Worm (Caenorhabditis elegans) whole organism, young adult: ENCODE data around the gene pph-4.1.
A peak's percentile ranks its signal among the peaks of the same experiment; 100 is the strongest.

Experiments used
- B0019.2 ChIP-seq: fragments of 200-800 bp; sonication (Bioruptor generic); conservative IDR thresholded peaks from 2 replicates; pipeline ENCODE4 v1.3.6; 2022; ENCODE audit warnings: missing genetic modification reagents, missing genetic modification characterization, missing compliant biosample characterization
- B0035.1 ChIP-seq: sonication (generic microtip); optimal IDR thresholded peaks from 2 replicates; lab custom pipeline; 2016; ENCODE audit warnings: missing genetic modification characterization, mild to moderate bottlenecking, missing compliant biosample characterization, missing genotype, missing genetic modification reagents
- D2030.7 ChIP-seq: fragments of 200-800 bp; sonication (Bioruptor generic); IDR thresholded peaks from 2 replicates; pipeline ENCODE4 v1.3.6; 2022; ENCODE audit warnings: missing genetic modification reagents, missing genetic modification characterization, missing compliant biosample characterization
- F10E7.11 ChIP-seq: sonication (generic microtip); optimal IDR thresholded peaks from 2 replicates; lab custom pipeline; 2017; ENCODE audit warnings: mild to moderate bottlenecking, missing genetic modification characterization, moderate library complexity, missing compliant biosample characterization
- F23B12.7 ChIP-seq: sonication (generic microtip); optimal IDR thresholded peaks from 2 replicates; lab custom pipeline; 2017; ENCODE audit warnings: missing genetic modification characterization, mild to moderate bottlenecking, missing compliant biosample characterization, antibody characterized with exemption, moderate library complexity; ENCODE audit not compliant: insufficient read depth
- F37B4.10 ChIP-seq: fragments of 200-800 bp; sonication (Bioruptor generic); IDR thresholded peaks from 2 replicates; pipeline ENCODE4 v1.3.6; 2022; ENCODE audit warnings: missing genetic modification characterization, missing compliant biosample characterization
- K12H6.12 ChIP-seq: fragments of 200-800 bp; sonication (Bioruptor generic); optimal IDR thresholded peaks from 2 replicates; lab custom pipeline; 2018; ENCODE audit warnings: mild to moderate bottlenecking, missing genetic modification characterization, missing compliant biosample characterization
- T07F8.4 ChIP-seq: sonication (generic microtip); optimal IDR thresholded peaks from 2 replicates; lab custom pipeline; 2016; ENCODE audit warnings: mild to moderate bottlenecking, missing genetic modification characterization, moderate library complexity, missing compliant biosample characterization
- Y53F4B.3 ChIP-seq: fragments of 200-800 bp; sonication (Bioruptor generic); IDR thresholded peaks from 2 replicates; pipeline ENCODE4 v1.3.6; 2022; ENCODE audit warnings: missing genetic modification reagents, missing genetic modification characterization, missing compliant biosample characterization
- Y53G8AR.9 ChIP-seq: fragments of 200-800 bp; sonication (Bioruptor generic); conservative IDR thresholded peaks from 2 replicates; pipeline ENCODE4 v1.3.6; 2022; ENCODE audit warnings: missing genetic modification reagents, missing genetic modification characterization, missing compliant biosample characterization
- Y56A3A.18 ChIP-seq: fragments of 200-800 bp; sonication (Bioruptor generic); IDR thresholded peaks from 2 replicates; pipeline ENCODE4 v1.3.6; 2022; ENCODE audit warnings: missing genetic modification reagents, missing genetic modification characterization, missing compliant biosample characterization
- Y79H2A.3 ChIP-seq: fragments of 200-800 bp; sonication (Bioruptor generic); conservative IDR thresholded peaks from 2 replicates; pipeline ENCODE4 v1.3.6; 2022; ENCODE audit warnings: missing genetic modification reagents, missing genetic modification characterization, missing compliant biosample characterization
- ZK185.1 ChIP-seq: sonication (generic microtip); optimal IDR thresholded peaks from 2 replicates; lab custom pipeline; 2016; ENCODE audit warnings: mild to moderate bottlenecking, missing genetic modification characterization, missing compliant biosample characterization; ENCODE audit not compliant: poor library complexity, severe bottlenecking
- athp-1 ChIP-seq: sonication (generic microtip); optimal IDR thresholded peaks from 2 replicates; lab custom pipeline; 2017; ENCODE audit warnings: mild to moderate bottlenecking, missing genetic modification characterization, missing compliant biosample characterization
- attf-6 ChIP-seq: fragments of 200-800 bp; sonication (Bioruptor generic); IDR thresholded peaks from 2 replicates; pipeline ENCODE4 v1.3.6; 2022; ENCODE audit warnings: missing genetic modification reagents, missing genetic modification characterization, missing compliant biosample characterization
- ccch-3 ChIP-seq: fragments of 200-800 bp; sonication (Bioruptor generic); optimal IDR thresholded peaks from 2 replicates; lab custom pipeline; 2018; ENCODE audit warnings: mild to moderate bottlenecking, missing genetic modification characterization, missing compliant biosample characterization
- cebp-2 ChIP-seq: fragments of 200-800 bp; sonication (Bioruptor generic); IDR thresholded peaks from 2 replicates; pipeline ENCODE4 v1.3.6; 2022; ENCODE audit warnings: missing genetic modification characterization, missing compliant biosample characterization
- ceh-100 ChIP-seq: fragments of 200-800 bp; sonication (Bioruptor generic); IDR thresholded peaks from 2 replicates; pipeline ENCODE4 v1.3.6; 2022; ENCODE audit warnings: missing genetic modification reagents, missing genetic modification characterization, missing compliant biosample characterization
- ceh-27 ChIP-seq: fragments of 200-800 bp; sonication (Bioruptor generic); optimal IDR thresholded peaks from 2 replicates; lab custom pipeline; 2018; ENCODE audit warnings: mild to moderate bottlenecking, missing genetic modification characterization, moderate library complexity, missing compliant biosample characterization
- ceh-40 ChIP-seq: fragments of 200-800 bp; sonication (Bioruptor generic); IDR thresholded peaks from 2 replicates; pipeline ENCODE4 v1.3.6; 2022; ENCODE audit warnings: missing genetic modification characterization, missing compliant biosample characterization
- ceh-58 ChIP-seq: fragments of 200-800 bp; sonication (Bioruptor generic); IDR thresholded peaks from 2 replicates; pipeline ENCODE4 v1.3.6; 2022; ENCODE audit warnings: missing genetic modification characterization, missing compliant biosample characterization
- ceh-91 ChIP-seq: fragments of 200-800 bp; sonication (Bioruptor generic); IDR thresholded peaks from 2 replicates; pipeline ENCODE4 v1.3.6; 2022; ENCODE audit warnings: missing genetic modification reagents, missing genetic modification characterization, missing compliant biosample characterization
- egl-18 ChIP-seq: fragments of 200-800 bp; sonication (Bioruptor generic); IDR thresholded peaks from 2 replicates; pipeline ENCODE4 v1.3.6; 2022; ENCODE audit warnings: missing genetic modification reagents, missing genetic modification characterization, missing compliant biosample characterization
- ekl-4 ChIP-seq: fragments of 200-800 bp; sonication (Bioruptor generic); IDR thresholded peaks from 2 replicates; pipeline ENCODE4 v1.3.6; 2022; ENCODE audit warnings: missing genetic modification reagents, missing genetic modification characterization, missing compliant biosample characterization
- him-1 ChIP-seq: sonication (generic microtip); optimal IDR thresholded peaks from 2 replicates; lab custom pipeline; 2016; ENCODE audit warnings: missing genotype, missing genetic modification reagents, missing genetic modification characterization, missing compliant biosample characterization
- hlh-26 ChIP-seq: fragments of 200-800 bp; sonication (Bioruptor generic); conservative IDR thresholded peaks from 2 replicates; pipeline ENCODE4 v1.3.6; 2022; ENCODE audit warnings: missing genetic modification reagents, missing genetic modification characterization, missing compliant biosample characterization
- hmg-20 ChIP-seq: fragments of 200-800 bp; sonication (Bioruptor generic); IDR thresholded peaks from 2 replicates; pipeline ENCODE4 v1.3.6; 2022; ENCODE audit warnings: missing genetic modification reagents, missing genetic modification characterization, missing compliant biosample characterization
- hrde-1 ChIP-seq: sonication (generic microtip); optimal IDR thresholded peaks from 2 replicates; lab custom pipeline; 2016; ENCODE audit warnings: missing genetic modification characterization, mild to moderate bottlenecking, missing compliant biosample characterization, moderate library complexity, missing genotype, missing genetic modification reagents, borderline replicate concordance
- hsf-1 ChIP-seq: fragments of 200-800 bp; sonication (Bioruptor generic); IDR thresholded peaks from 2 replicates; pipeline ENCODE4 v1.3.6; 2022; ENCODE audit warnings: missing genetic modification reagents, missing genetic modification characterization, missing compliant biosample characterization
- lin-35 ChIP-seq, 3 experiments: fragments of 150-350 bp in 2 of 3; sonication (generic microtip) in 1 of 3; optimal IDR thresholded peaks; 2 replicates each; lab custom pipeline; 2014 to 2018; ENCODE audit warnings: missing biosample characterization in 3 of 3, missing genetic modification characterization in 3 of 3, missing genetic modification reagents in 3 of 3
- madf-10 ChIP-seq: sonication (generic microtip); optimal IDR thresholded peaks from 2 replicates; lab custom pipeline; 2016; ENCODE audit warnings: mild to moderate bottlenecking, missing genetic modification characterization, missing compliant biosample characterization
- madf-8 ChIP-seq: fragments of 200-800 bp; sonication (Bioruptor generic); conservative IDR thresholded peaks from 2 replicates; pipeline ENCODE4 v1.3.6; 2022; ENCODE audit warnings: missing genetic modification reagents, missing genetic modification characterization, missing compliant biosample characterization
- mcd-1 ChIP-seq: fragments of 200-800 bp; sonication (Bioruptor generic); IDR thresholded peaks from 2 replicates; pipeline ENCODE4 v1.3.6; 2022; ENCODE audit warnings: missing genetic modification reagents, missing genetic modification characterization, missing compliant biosample characterization
- nfyb-1 ChIP-seq: fragments of 200-800 bp; sonication (Bioruptor generic); IDR thresholded peaks from 2 replicates; pipeline ENCODE4 v1.3.6; 2022; ENCODE audit warnings: missing genetic modification reagents, missing genetic modification characterization, missing compliant biosample characterization
- nhr-179 ChIP-seq: sonication (generic microtip); optimal IDR thresholded peaks from 2 replicates; lab custom pipeline; 2016; ENCODE audit warnings: mild to moderate bottlenecking, missing genetic modification characterization, missing compliant biosample characterization
- nhr-27 ChIP-seq: fragments of 200-800 bp; sonication (Bioruptor generic); optimal IDR thresholded peaks from 2 replicates; lab custom pipeline; 2018; ENCODE audit warnings: mild to moderate bottlenecking, missing genetic modification characterization, moderate library complexity, missing compliant biosample characterization
- pha-4 ChIP-seq: fragments of 150-350 bp; sonication (generic microtip); optimal IDR thresholded peaks from 2 replicates; lab custom pipeline; 2014; ENCODE audit warnings: missing biosample characterization, missing genetic modification reagents, missing genetic modification characterization
- rcor-1 ChIP-seq: fragments of 200-800 bp; sonication (Bioruptor generic); IDR thresholded peaks from 2 replicates; pipeline ENCODE4 v1.3.6; 2022; ENCODE audit warnings: missing genetic modification reagents, missing genetic modification characterization, missing compliant biosample characterization
- rec-8 ChIP-seq, 2 experiments: sonication (generic microtip); optimal IDR thresholded peaks; 2 replicates each; lab custom pipeline; 2016; ENCODE audit warnings: mild to moderate bottlenecking in 2 of 2, missing genetic modification characterization in 2 of 2, missing genetic modification reagents in 2 of 2, missing genotype in 2 of 2, missing biosample characterization in 1 of 2, missing compliant biosample characterization in 1 of 2, moderate library complexity in 1 of 2
- rpc-1 ChIP-seq, 2 experiments: fragments of 150-350 bp in 1 of 2; sonication (generic microtip) in 1 of 2; optimal IDR thresholded peaks; 2 replicates each; lab custom pipeline; 2014 to 2018; ENCODE audit warnings: missing biosample characterization in 1 of 2, missing genetic modification characterization in 1 of 2, missing genetic modification reagents in 1 of 2, missing genotype in 1 of 2
- sdz-38 ChIP-seq: sonication (generic microtip); optimal IDR thresholded peaks from 2 replicates; lab custom pipeline; 2016; ENCODE audit warnings: missing genotype, missing genetic modification characterization, missing compliant biosample characterization
- snpc-1.1 ChIP-seq: sonication (generic microtip); optimal IDR thresholded peaks from 2 replicates; lab custom pipeline; 2017; ENCODE audit warnings: missing genetic modification characterization, mild to moderate bottlenecking, missing compliant biosample characterization, antibody characterized with exemption, moderate library complexity, missing genotype, missing genetic modification reagents; ENCODE audit not compliant: insufficient read depth
- somi-1 ChIP-seq: fragments of 200-800 bp; sonication (Bioruptor generic); optimal IDR thresholded peaks from 2 replicates; lab custom pipeline; 2018; ENCODE audit warnings: mild to moderate bottlenecking, missing genetic modification characterization, missing compliant biosample characterization
- tbp1 ChIP-seq: fragments of 200-800 bp; sonication (Bioruptor generic); optimal IDR thresholded peaks from 2 replicates; lab custom pipeline; 2018; ENCODE audit warnings: mild to moderate bottlenecking, missing genetic modification characterization, missing compliant biosample characterization
- tbx-9 ChIP-seq: sonication (generic microtip); optimal IDR thresholded peaks from 2 replicates; lab custom pipeline; 2016; ENCODE audit warnings: borderline replicate concordance, missing genetic modification characterization, inconsistent platforms, missing compliant biosample characterization
- tlf-1 ChIP-seq: fragments of 200-800 bp; sonication (Bioruptor generic); optimal IDR thresholded peaks from 2 replicates; lab custom pipeline; 2018; ENCODE audit warnings: mild to moderate bottlenecking, missing genetic modification characterization, missing compliant biosample characterization
- ztf-22 ChIP-seq: fragments of 200-800 bp; sonication (Bioruptor generic); optimal IDR thresholded peaks from 2 replicates; lab custom pipeline; 2018; ENCODE audit warnings: mild to moderate bottlenecking, missing genetic modification characterization, moderate library complexity, missing compliant biosample characterization

pph-4.1 gene

DNA sequence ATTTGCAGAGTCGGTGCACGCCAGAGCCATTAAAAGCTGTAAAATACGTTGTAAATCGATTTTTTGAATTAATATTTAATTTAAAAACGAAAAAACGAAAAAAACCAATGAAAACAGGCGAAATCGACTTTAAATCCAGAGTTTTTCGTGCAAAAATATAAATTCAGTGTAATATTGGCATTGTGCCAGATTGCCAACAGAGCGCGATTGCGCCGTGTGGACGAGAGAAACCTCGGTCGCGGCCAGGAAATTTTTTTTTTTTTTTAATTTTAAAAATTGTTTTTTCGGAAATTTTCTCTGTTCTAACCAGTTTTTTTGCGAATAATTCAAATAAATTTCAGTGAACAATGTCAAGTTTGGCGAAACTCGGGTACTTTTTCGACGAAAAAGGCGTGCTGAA is at the start of gene pph-4.1, which contains the start of gene Y75B8A.31:
Gene pph-4.1 (minus strand): TSS at position 36 of the 400 bp plus-strand sequence.
Gene Y75B8A.31 (plus strand): TSS at position 342 of the 400 bp plus-strand sequence.
- TF ChIP-seq ztf-22 (GFP tag; lab: Kevin White, UChicago) (no peak), rcor-1 (GFP tag; lab: Robert Waterston, UW) (peak; percentile 76), somi-1 (peak; percentile 13), ceh-100 (GFP tag; lab: Robert Waterston, UW) (peak; percentile 40; the same call in 1 of the 2 replicates), hrde-1 (tag; lab: Kevin White, UChicago) (no peak), Y56A3A.18 (GFP tag; lab: Robert Waterston, UW) (no peak), ceh-27 (GFP tag; lab: Kevin White, UChicago) (peak; percentile 66), madf-10 (tag; lab: Kevin White, UChicago) (peak; percentile 34), attf-6 (GFP tag; lab: Robert Waterston, UW) (no peak), hsf-1 (GFP tag; lab: Robert Waterston, UW) (no peak), Y53F4B.3 (GFP tag; lab: Robert Waterston, UW) (no peak), hlh-26 (GFP tag; lab: Robert Waterston, UW) (no peak), tbp1 (GFP tag; lab: Kevin White, UChicago) (peak; percentile 54), athp-1 (tag; lab: Kevin White, UChicago) (peak; percentile 19), Y53G8AR.9 (GFP tag; lab: Robert Waterston, UW) (peak; percentile 82), nfyb-1 (GFP tag; lab: Robert Waterston, UW) (peak; percentile 61; the same call in 1 of the 2 replicates), madf-8 (GFP tag; lab: Robert Waterston, UW) (peak; percentile 41; the same call in 1 of the 2 replicates), B0019.2 (peak; percentile 69), ceh-58 (GFP tag; lab: Robert Waterston, UW) (no peak), F10E7.11 (no peak), lin-35 (GFP tag; optimal IDR thresholded peaks at IDR 0.05; lab: Kevin White, UChicago) (peak in 1 of 3 experiments; percentile 30), K12H6.12 (tag; lab: Kevin White, UChicago) (peak; percentile 29), hmg-20 (0 out of 2 replicates have a peak, but pooled peaks have one; percentile 15), ceh-91 (peak; percentile 87), ekl-4 (GFP tag; lab: Robert Waterston, UW) (0 out of 2 replicates have a peak, but pooled peaks have one; percentile 71), B0035.1 (tag; lab: Kevin White, UChicago) (no peak), snpc-1.1 (tag; lab: Kevin White, UChicago) (peak; percentile 48), nhr-27 (tag; lab: Kevin White, UChicago) (no peak), egl-18 (GFP tag; lab: Robert Waterston, UW) (no peak), cebp-2 (GFP tag; lab: Robert Waterston, UW) (no peak), mcd-1 (GFP tag; lab: Robert Waterston, UW) (peak; percentile 98), sdz-38 (tag; lab: Kevin White, UChicago) (no peak), ZK185.1 (tag; lab: Kevin White, UChicago) (no peak), rpc-1 (optimal IDR thresholded peaks at IDR 0.05; lab: Kevin White, UChicago) (no peak), rpc-1 (tag; optimal IDR thresholded peaks at IDR 0.05; lab: Kevin White, UChicago) (no peak), Y79H2A.3 (GFP tag; lab: Robert Waterston, UW) (no peak), D2030.7 (GFP tag; lab: Robert Waterston, UW) (peak; percentile 66), ceh-40 (no peak), him-1 (tag; lab: Kevin White, UChicago) (no peak), ccch-3 (GFP tag; lab: Kevin White, UChicago) (no peak), rec-8 (tag; optimal IDR thresholded peaks at IDR 0.05; lab: Kevin White, UChicago) (peak; percentile 9 to 11), T07F8.4 (tag; lab: Kevin White, UChicago) (no peak), F37B4.10 (no peak), tbx-9 (tag; lab: Kevin White, UChicago) (no peak), F23B12.7 (tag; lab: Kevin White, UChicago) (peak; percentile 73), pha-4 (tag; lab: Kevin White, UChicago) (peak; percentile 20), tlf-1 (GFP tag; lab: Kevin White, UChicago) (peak; percentile 58), nhr-179 (tag; lab: Kevin White, UChicago) (no peak)
